Fruit fly (Drosophila melanogaster) whole organism, adult: ENCODE data around the gene Rab9.

Experiments used
- CG11617 ChIP-seq: fragments of 200-800 bp; sonication (Bioruptor generic); optimal IDR thresholded peaks from 2 replicates; lab custom pipeline; 2017; ENCODE audit warnings: mild to moderate bottlenecking, missing biosample characterization, missing genetic modification reagents, missing genetic modification characterization
- CG14711 ChIP-seq: fragments of 200-800 bp; sonication (Bioruptor generic); optimal IDR thresholded peaks from 2 replicates; lab custom pipeline; 2018; ENCODE audit warnings: missing biosample characterization, mild to moderate bottlenecking, missing genetic modification characterization, moderate library complexity
- CG7045 ChIP-seq: fragments of 200-800 bp; sonication (Bioruptor generic); optimal IDR thresholded peaks from 2 replicates; lab custom pipeline; 2017; ENCODE audit warnings: missing biosample characterization, mild to moderate bottlenecking, missing genetic modification characterization
- CG7101 ChIP-seq: fragments of 200-800 bp; sonication (Bioruptor generic); optimal IDR thresholded peaks from 2 replicates; lab custom pipeline; 2018; ENCODE audit warnings: missing biosample characterization, mild to moderate bottlenecking, missing genetic modification characterization, moderate library complexity
- Clk ChIP-seq: fragments of 200-800 bp; sonication (Bioruptor generic); optimal IDR thresholded peaks from 2 replicates; lab custom pipeline; 2017; ENCODE audit warnings: missing biosample characterization, missing genetic modification characterization
- Hr96 ChIP-seq: fragments of 200-800 bp; sonication (Bioruptor generic); optimal IDR thresholded peaks from 2 replicates; lab custom pipeline; 2016; ENCODE audit warnings: missing biosample characterization, missing genetic modification characterization
- Mnt ChIP-seq: fragments of 200-800 bp; sonication (Bioruptor generic); optimal IDR thresholded peaks from 2 replicates; lab custom pipeline; 2016; ENCODE audit warnings: missing biosample characterization, mild to moderate bottlenecking, missing genetic modification characterization
- bab1 ChIP-seq: fragments of 200-800 bp; sonication (Bioruptor generic); optimal IDR thresholded peaks from 3 replicates; lab custom pipeline; 2019; ENCODE audit warnings: missing biosample characterization, mild to moderate bottlenecking, missing genetic modification characterization, moderate library complexity
- cic ChIP-seq: fragments of 200-800 bp; sonication (Bioruptor generic); optimal IDR thresholded peaks from 2 replicates; lab custom pipeline; 2017; ENCODE audit warnings: missing biosample characterization, mild to moderate bottlenecking, missing genetic modification characterization, moderate library complexity
- kay ChIP-seq: fragments of 200-800 bp; sonication (Bioruptor generic); peaks from one replicate; lab custom pipeline; 2016; ENCODE audit warnings: missing biosample characterization, missing genetic modification characterization, borderline replicate concordance
- ovo ChIP-seq: fragments of 200-800 bp; sonication (Bioruptor generic); optimal IDR thresholded peaks from 2 replicates; lab custom pipeline; 2016; ENCODE audit warnings: missing biosample characterization, missing genetic modification characterization
- toe ChIP-seq: fragments of 200-800 bp; sonication (Bioruptor generic); optimal IDR thresholded peaks from 2 replicates; lab custom pipeline; 2016; ENCODE audit warnings: missing biosample characterization, missing genetic modification characterization

- TF ChIP-seq toe (no peak), Hr96 (GFP tag; lab: Kevin White, UChicago) (no peak), ovo (GFP tag; lab: Kevin White, UChicago) (no peak), Mnt (GFP tag; lab: Kevin White, UChicago) (no peak), bab1 (no peak), kay (GFP tag; lab: Kevin White, UChicago) (no peak), CG7045 (GFP tag; lab: Kevin White, UChicago) (no peak), CG14711 (tag; lab: Kevin White, UChicago) (no peak), CG11617 (GFP tag; lab: Kevin White, UChicago) (no peak), CG7101 (tag; lab: Kevin White, UChicago) (no peak), Clk (GFP tag; lab: Kevin White, UChicago) (no peak), cic (GFP tag; lab: Kevin White, UChicago) (no peak)
These were observed 37.4 kb downstream of the Rab9 start for dm6 chr2L:19469751-19470150.
